Fruit fly (Drosophila melanogaster): ENCODE measurements around the gene Hers.
"Not testable (repeated sequence)": the region's sequence is repeated elsewhere in the genome, so short reads cannot be mapped to it uniquely, and the experiment has no call there.

dm6 chrX:19944047-19944446 is 78.1 kb downstream of the Hers start, which contains the start of gene CG45492:
- TF ChIP-seq CG3726 (GFP tag; IDR thresholded peaks at IDR 0.05); ems (GFP tag; optimal IDR thresholded peaks at IDR 0.05); twi (tag; optimal IDR thresholded peaks at IDR 0.05); CG8089 (GFP tag; optimal IDR thresholded peaks at IDR 0.05); abd-A (tag; optimal IDR thresholded peaks at IDR 0.05); Pdp1 (GFP tag; optimal IDR thresholded peaks at IDR 0.05); org-1 (GFP tag; optimal IDR thresholded peaks at IDR 0.05); btn (GFP tag; optimal IDR thresholded peaks at IDR 0.05); Stat92E (GFP tag; optimal IDR thresholded peaks at IDR 0.05); Aef1 (GFP tag; IDR thresholded peaks at IDR 0.05); Fer3 (tag; optimal IDR thresholded peaks at IDR 0.05); bigmax (GFP tag; optimal IDR thresholded peaks at IDR 0.05): not testable (repeated sequence)
